Worm (Caenorhabditis elegans) whole organism, L2 larva: ENCODE results near the gene ttm-2.

ENCODE experiments used
- ceh-82 ChIP-seq: fragments of 150-350 bp; optimal IDR thresholded peaks from 2 replicates; lab custom pipeline; 2014; ENCODE audit warnings: missing biosample characterization, missing genetic modification characterization
- lsy-2 ChIP-seq, 2 experiments: fragments of 150-350 bp in 1 of 2; sonication (generic microtip) in 1 of 2; optimal IDR thresholded peaks; 2 replicates each; lab custom pipeline; 2014 to 2017; ENCODE audit warnings: missing biosample characterization in 2 of 2, missing genetic modification characterization in 2 of 2
- nhr-21 ChIP-seq: fragments of 150-350 bp; optimal IDR thresholded peaks from 2 replicates; lab custom pipeline; 2014; ENCODE audit warnings: missing biosample characterization, missing genetic modification characterization
- nhr-23 ChIP-seq: fragments of 150-350 bp; optimal IDR thresholded peaks from 2 replicates; lab custom pipeline; 2014; ENCODE audit warnings: missing biosample characterization, missing genetic modification reagents, missing genetic modification characterization
- skn-1 ChIP-seq: sonication (generic microtip); optimal IDR thresholded peaks from 2 replicates; lab custom pipeline; 2017; ENCODE audit warnings: missing biosample characterization, missing genetic modification characterization
- unc-62 ChIP-seq: fragments of 150-350 bp; optimal IDR thresholded peaks from 2 replicates; lab custom pipeline; 2014; ENCODE audit warnings: missing biosample characterization, missing genetic modification reagents, missing genetic modification characterization
- ztf-11 ChIP-seq: sonication (generic microtip); optimal IDR thresholded peaks from 2 replicates; lab custom pipeline; 2017; ENCODE audit warnings: missing biosample characterization, missing genetic modification characterization

- TF ChIP-seq ztf-11 (tag; lab: Kevin White, UChicago) = no peak
- no peak for TF ChIP-seq ceh-82 (tag; lab: Kevin White, UChicago)
- no peak for TF ChIP-seq nhr-21 (tag; lab: Kevin White, UChicago)
- TF ChIP-seq lsy-2 (tag; optimal IDR thresholded peaks at IDR 0.05; lab: Kevin White, UChicago) = no peak
- TF ChIP-seq nhr-23 = no peak
- no peak for TF ChIP-seq skn-1
- no peak for TF ChIP-seq unc-62
These were observed 45.8 kb upstream of the ttm-2 start, which contains the start of gene rig-6 for ce11 chrII:4811986-4812385.
